Worm (Caenorhabditis elegans) whole organism, mixed stage, embryonic: Measurements from ENCODE around the gene F49C12.1.

Experiments used
- M03D4.4 ChIP-seq: sonication (generic microtip); optimal IDR thresholded peaks from 2 replicates; lab custom pipeline; 2017; ENCODE audit warnings: mild to moderate bottlenecking, missing genetic modification characterization, missing compliant biosample characterization
- bed-3 ChIP-seq: fragments of 200-800 bp; sonication (Bioruptor generic); optimal IDR thresholded peaks from 3 replicates; lab custom pipeline; 2018; ENCODE audit warnings: mild to moderate bottlenecking, missing genetic modification characterization, moderate library complexity, missing compliant biosample characterization
- ceh-39 ChIP-seq: fragments of 150-350 bp; optimal IDR thresholded peaks from 2 replicates; lab custom pipeline; 2014; ENCODE audit warnings: missing biosample characterization, missing genetic modification characterization
- ceh-83 ChIP-seq: fragments of 200-800 bp; sonication (Bioruptor generic); optimal IDR thresholded peaks from 2 replicates; lab custom pipeline; 2018; ENCODE audit warnings: mild to moderate bottlenecking, missing genetic modification characterization, missing compliant biosample characterization
- cnd-1 ChIP-seq: fragments of 200-800 bp; sonication (Bioruptor generic); optimal IDR thresholded peaks from 2 replicates; lab custom pipeline; 2018; ENCODE audit warnings: mild to moderate bottlenecking, missing genetic modification characterization, missing compliant biosample characterization
- drap-1 ChIP-seq: fragments of 200-800 bp; sonication (Bioruptor generic); optimal IDR thresholded peaks from 3 replicates; lab custom pipeline; 2018; ENCODE audit warnings: mild to moderate bottlenecking, missing genetic modification characterization, missing compliant biosample characterization
- elt-1 ChIP-seq: sonication (generic microtip); optimal IDR thresholded peaks from 2 replicates; lab custom pipeline; 2017; ENCODE audit warnings: missing genetic modification characterization, mild to moderate bottlenecking, missing compliant biosample characterization, antibody characterized with exemption, moderate library complexity, borderline replicate concordance; ENCODE audit not compliant: insufficient read depth
- flh-1 ChIP-seq: fragments of 200-800 bp; sonication (Bioruptor generic); optimal IDR thresholded peaks from 2 replicates; lab custom pipeline; 2018; ENCODE audit warnings: mild to moderate bottlenecking, missing genetic modification characterization, moderate library complexity, missing compliant biosample characterization
- ham-2 ChIP-seq: fragments of 200-800 bp; sonication (Bioruptor generic); optimal IDR thresholded peaks from 2 replicates; lab custom pipeline; 2018; ENCODE audit warnings: mild to moderate bottlenecking, missing genetic modification characterization, missing compliant biosample characterization
- hlh-1 ChIP-seq: fragments of 150-350 bp; optimal IDR thresholded peaks from 2 replicates; lab custom pipeline; 2014; ENCODE audit warnings: missing biosample characterization, missing genetic modification reagents, missing genetic modification characterization
- lin-13 ChIP-seq: fragments of 150-350 bp; optimal IDR thresholded peaks from 2 replicates; lab custom pipeline; 2014; ENCODE audit warnings: missing biosample characterization, missing genetic modification characterization
- lin-32 ChIP-seq: fragments of 200-800 bp; sonication (Bioruptor generic); optimal IDR thresholded peaks from 2 replicates; lab custom pipeline; 2018; ENCODE audit warnings: mild to moderate bottlenecking, missing genetic modification characterization, missing compliant biosample characterization
- lsy-2 ChIP-seq: fragments of 150-350 bp; optimal IDR thresholded peaks from 2 replicates; lab custom pipeline; 2014; ENCODE audit warnings: missing biosample characterization, missing genetic modification characterization
- mab-5 ChIP-seq: fragments of 150-350 bp; optimal IDR thresholded peaks from 2 replicates; lab custom pipeline; 2014; ENCODE audit warnings: missing biosample characterization, missing genetic modification characterization
- nhr-12 ChIP-seq: fragments of 150-350 bp; optimal IDR thresholded peaks from 2 replicates; lab custom pipeline; 2014; ENCODE audit warnings: missing biosample characterization, missing genetic modification characterization
- nhr-2 ChIP-seq: fragments of 150-350 bp; optimal IDR thresholded peaks from 2 replicates; lab custom pipeline; 2014; ENCODE audit warnings: missing biosample characterization, missing genetic modification characterization
- nhr-237 ChIP-seq: fragments of 150-350 bp; optimal IDR thresholded peaks from 2 replicates; lab custom pipeline; 2014; ENCODE audit warnings: missing biosample characterization, missing genetic modification characterization
- nhr-28 ChIP-seq: fragments of 150-350 bp; optimal IDR thresholded peaks from 2 replicates; lab custom pipeline; 2014; ENCODE audit warnings: missing biosample characterization, missing genetic modification characterization
- nhr-76 ChIP-seq: sonication (generic microtip); optimal IDR thresholded peaks from 2 replicates; lab custom pipeline; 2017; ENCODE audit warnings: missing biosample characterization, missing genetic modification characterization
- pha-4 ChIP-seq: fragments of 150-350 bp; optimal IDR thresholded peaks from 2 replicates; lab custom pipeline; 2018; ENCODE audit warnings: missing biosample characterization, missing genetic modification reagents, missing genetic modification characterization
- sem-2 ChIP-seq: fragments of 200-800 bp; sonication (Bioruptor generic); optimal IDR thresholded peaks from 2 replicates; lab custom pipeline; 2018; ENCODE audit warnings: mild to moderate bottlenecking, missing genetic modification characterization, missing compliant biosample characterization
- snpc-4 ChIP-seq: fragments of 150-350 bp; optimal IDR thresholded peaks from 2 replicates; lab custom pipeline; 2014; ENCODE audit warnings: missing biosample characterization, missing genetic modification characterization
- sptf-1 ChIP-seq: sonication (generic microtip); optimal IDR thresholded peaks from 2 replicates; lab custom pipeline; 2017; ENCODE audit warnings: mild to moderate bottlenecking, missing genetic modification characterization, moderate library complexity, missing compliant biosample characterization
- tbx-8 ChIP-seq: fragments of 200-800 bp; sonication (Bioruptor generic); optimal IDR thresholded peaks from 2 replicates; lab custom pipeline; 2018; ENCODE audit warnings: mild to moderate bottlenecking, missing genetic modification characterization, moderate library complexity, missing compliant biosample characterization
- unc-120 ChIP-seq: sonication (generic microtip); optimal IDR thresholded peaks from 2 replicates; lab custom pipeline; 2017; ENCODE audit warnings: missing genetic modification characterization, missing compliant biosample characterization; ENCODE audit not compliant: poor library complexity, severe bottlenecking
- zip-8 ChIP-seq: fragments of 150-350 bp; optimal IDR thresholded peaks from 2 replicates; lab custom pipeline; 2014; ENCODE audit warnings: missing biosample characterization, missing genetic modification characterization
- ztf-11 ChIP-seq: fragments of 150-350 bp; optimal IDR thresholded peaks from 2 replicates; lab custom pipeline; 2014; ENCODE audit warnings: missing biosample characterization, missing genetic modification characterization

Gene F49C12.1

ce11 chrIV:9260826-9261225 lies 35.3 kb downstream of the F49C12.1 start:
- TF ChIP-seq sem-2 (no peak), sptf-1 (no peak), tbx-8 (GFP tag; lab: Kevin White, UChicago) (no peak)
- TF ChIP-seq, all 35 proteins: peak for 0

DNA sequence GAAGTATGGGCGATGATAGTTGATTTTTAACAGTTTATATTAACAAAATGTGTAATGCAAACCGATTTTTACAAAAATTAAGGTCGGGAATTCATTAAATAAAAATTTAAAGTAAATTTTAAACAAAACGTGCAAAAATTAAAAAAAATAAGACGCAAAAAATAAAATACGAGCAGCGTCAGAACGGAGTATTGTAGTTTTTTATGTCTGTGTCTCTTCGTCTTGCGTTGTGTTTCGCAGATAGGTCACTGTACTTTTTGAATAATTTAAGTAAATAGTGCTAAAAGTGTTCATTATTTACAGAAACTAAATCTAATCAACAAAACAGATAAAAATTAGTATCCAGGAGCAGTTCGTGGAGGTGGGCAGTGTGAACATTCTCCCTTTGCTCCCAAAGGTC lies 35.8 kb downstream of the F49C12.1 start:
- TF ChIP-seq sem-2 (no peak), M03D4.4 (tag; lab: Kevin White, UChicago) (no peak), bed-3 (no peak), lin-13 (tag; lab: Kevin White, UChicago) (no peak), flh-1 (GFP tag; lab: Kevin White, UChicago) (no peak), lsy-2 (tag; lab: Kevin White, UChicago) (peak; percentile 26), pha-4 (tag; lab: Kevin White, UChicago) (peak; percentile 25), sptf-1 (no peak), nhr-237 (peak; percentile 3)

ce11 chrIV:9259687-9260086 lies 36.5 kb downstream of the F49C12.1 start, which contains the start of gene Y11D7A.10:
Y11D7A.10 (minus strand) TSS chrIV:9259768.
- TF ChIP-seq nhr-28 (tag; lab: Kevin White, UChicago) = no peak
- TF ChIP-seq tbx-8 (GFP tag; lab: Kevin White, UChicago) = no peak
- no peak for TF ChIP-seq ceh-39 (tag; lab: Kevin White, UChicago)
- TF ChIP-seq ceh-83 (GFP tag; lab: Kevin White, UChicago) = no peak
- TF ChIP-seq hlh-1 (tag; lab: Kevin White, UChicago) = no peak
- TF ChIP-seq nhr-76 (tag; lab: Kevin White, UChicago) = no peak
- TF ChIP-seq lin-32 (GFP tag; lab: Kevin White, UChicago) = no peak
- no peak for TF ChIP-seq elt-1 (tag; lab: Kevin White, UChicago)
- no peak for TF ChIP-seq unc-120 (tag; lab: Kevin White, UChicago)
- no peak for TF ChIP-seq cnd-1 (tag; lab: Kevin White, UChicago)
- no peak for TF ChIP-seq nhr-12
- TF ChIP-seq snpc-4 (tag; lab: Kevin White, UChicago) = no peak
- no peak for TF ChIP-seq zip-8 (tag; lab: Kevin White, UChicago)
- TF ChIP-seq mab-5 (tag; lab: Kevin White, UChicago) = no peak
- TF ChIP-seq, all 35 proteins: peak for 0

ce11 chrIV:9258547-9258946 lies 37.6 kb downstream of the F49C12.1 start:
- no peak for TF ChIP-seq elt-1 (tag; lab: Kevin White, UChicago)
- peak; percentile 6 for TF ChIP-seq ham-2 (GFP tag; lab: Kevin White, UChicago)

- TF ChIP-seq zip-8 (tag; lab: Kevin White, UChicago) (peak; percentile 88), drap-1 (GFP tag; lab: Kevin White, UChicago) (no peak), unc-120 (tag; lab: Kevin White, UChicago) (no peak)
These were observed 39.3 kb downstream of the F49C12.1 start for ce11 chrIV:9256865-9257264.

ce11 chrIV:9256017-9256416 lies 40.1 kb downstream of the F49C12.1 start, which contains the start of gene Y11D7A.9:
Y11D7A.9 (minus strand) TSS chrIV:9256117.
- TF ChIP-seq nhr-28 (tag; lab: Kevin White, UChicago) = no peak
- TF ChIP-seq ztf-11 = no peak
- TF ChIP-seq nhr-237 = no peak
- no peak for TF ChIP-seq nhr-2 (tag; lab: Kevin White, UChicago)

- no peak for TF ChIP-seq unc-120 (tag; lab: Kevin White, UChicago)
- TF ChIP-seq nhr-237 = no peak
These were observed 45.1 kb downstream of the F49C12.1 start, which contains the start of gene Y11D7A.8 for ce11 chrIV:9251079-9251478. Y11D7A.8 (plus strand) TSS chrIV:9251379.
